Worm (Caenorhabditis elegans): ENCODE data around the gene eftu-2.

ce11 chrIII:5965368-5965767 is 44.0 kb upstream of the eftu-2 start:
- TF ChIP-seq nhr-76 (tag; optimal IDR thresholded peaks at IDR 0.05) (no peak), unc-62 (GFP tag; optimal IDR thresholded peaks at IDR 0.05) (no peak), snpc-4 (tag; optimal IDR thresholded peaks at IDR 0.05) (no peak), tbx-8 (GFP tag; optimal IDR thresholded peaks at IDR 0.05) (no peak), ztf-11 (tag; optimal IDR thresholded peaks at IDR 0.05) (no peak), lin-13 (tag; optimal IDR thresholded peaks at IDR 0.05) (no peak)

Data from whole organism, mixed stage, embryonic.